Worm (Caenorhabditis elegans): ENCODE measurements around the gene sri-63.

- TF ChIP-seq B0310.2 (tag; optimal IDR thresholded peaks at IDR 0.05): no peak
- TF ChIP-seq hnd-1 (tag; optimal IDR thresholded peaks at IDR 0.05): no peak
- TF ChIP-seq ama-1 (optimal IDR thresholded peaks at IDR 0.05): no peak
- no peak for TF ChIP-seq tbx-37 (GFP tag; conservative IDR thresholded peaks at IDR 0.05)
- TF ChIP-seq scrt-1 (GFP tag; IDR thresholded peaks at IDR 0.05): no peak
- TF ChIP-seq F13C5.2 (tag; optimal IDR thresholded peaks at IDR 0.05): no peak
- TF ChIP-seq flt-1 (GFP tag; IDR thresholded peaks at IDR 0.05): no peak
- TF ChIP-seq ceh-13 (GFP tag; optimal IDR thresholded peaks at IDR 0.05): no peak
- TF ChIP-seq ceh-36 (tag; optimal IDR thresholded peaks at IDR 0.05): no peak
- TF ChIP-seq tra-4 (tag; optimal IDR thresholded peaks at IDR 0.05): no peak
- TF ChIP-seq ets-7 (tag; optimal IDR thresholded peaks at IDR 0.05): no peak
- TF ChIP-seq hmg-4 (GFP tag; optimal IDR thresholded peaks at IDR 0.05): no peak
Measured at ce11 chrII:3247556-3247955, 39.6 kb upstream of the sri-63 start.
